Fruit fly (Drosophila melanogaster) whole organism, adult: ENCODE results near the gene roq.

ENCODE experiments used
- CG12768 ChIP-seq: fragments of 200-800 bp; sonication (Bioruptor generic); optimal IDR thresholded peaks from 2 replicates; lab custom pipeline; 2017; ENCODE audit warnings: missing biosample characterization, missing genetic modification characterization, mild to moderate bottlenecking, moderate library complexity, missing genetic modification reagents
- CG14711 ChIP-seq: fragments of 200-800 bp; sonication (Bioruptor generic); optimal IDR thresholded peaks from 2 replicates; lab custom pipeline; 2018; ENCODE audit warnings: missing biosample characterization, mild to moderate bottlenecking, missing genetic modification characterization, moderate library complexity
- Mnt ChIP-seq: fragments of 200-800 bp; sonication (Bioruptor generic); optimal IDR thresholded peaks from 2 replicates; lab custom pipeline; 2016; ENCODE audit warnings: missing biosample characterization, mild to moderate bottlenecking, missing genetic modification characterization
- cic ChIP-seq: fragments of 200-800 bp; sonication (Bioruptor generic); optimal IDR thresholded peaks from 2 replicates; lab custom pipeline; 2017; ENCODE audit warnings: missing biosample characterization, mild to moderate bottlenecking, missing genetic modification characterization, moderate library complexity
- kay ChIP-seq: fragments of 200-800 bp; sonication (Bioruptor generic); peaks from one replicate; lab custom pipeline; 2016; ENCODE audit warnings: missing biosample characterization, missing genetic modification characterization, borderline replicate concordance
- tj ChIP-seq: fragments of 200-800 bp; sonication (Bioruptor generic); optimal IDR thresholded peaks from 3 replicates; lab custom pipeline; 2017; ENCODE audit warnings: missing biosample characterization, mild to moderate bottlenecking, missing genetic modification characterization, moderate library complexity
- toe ChIP-seq: fragments of 200-800 bp; sonication (Bioruptor generic); optimal IDR thresholded peaks from 2 replicates; lab custom pipeline; 2016; ENCODE audit warnings: missing biosample characterization, missing genetic modification characterization

DNA sequence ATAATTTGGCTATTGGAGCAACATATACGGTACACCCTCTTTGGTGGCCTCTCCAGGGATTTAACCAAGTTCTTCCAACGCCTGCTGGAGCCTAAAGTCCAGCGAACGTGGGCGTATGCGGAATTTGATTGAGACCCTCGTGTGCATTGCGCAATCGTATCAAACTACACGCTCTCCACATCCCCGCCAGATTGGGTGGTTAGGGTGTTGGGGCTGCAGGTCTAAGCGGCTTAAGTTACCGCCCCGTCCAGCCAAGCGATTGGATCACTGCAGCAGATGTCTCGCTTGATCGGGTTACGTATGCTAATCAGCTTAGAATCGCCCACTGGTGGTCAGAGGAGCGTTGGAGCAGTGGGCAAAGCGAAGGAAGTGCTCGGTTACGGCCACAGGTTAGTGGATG lies 47.6 kb downstream of the roq start, which contains the start of gene CG33060:
- TF ChIP-seq Mnt (GFP tag; lab: Kevin White, UChicago) (no peak), cic (no peak), CG14711 (tag; lab: Kevin White, UChicago) (no peak), CG12768 (GFP tag; lab: Kevin White, UChicago) (no peak), kay (GFP tag; lab: Kevin White, UChicago) (no peak), tj (GFP tag; lab: Kevin White, UChicago) (no peak), toe (no peak)
